Worm (Caenorhabditis elegans): ENCODE measurements around the gene srh-27.

- no peak for TF ChIP-seq unc-55 (GFP tag; optimal IDR thresholded peaks at IDR 0.05)
- TF ChIP-seq pha-4 (tag; optimal IDR thresholded peaks at IDR 0.05), result no peak
- TF ChIP-seq ttx-3 (tag; optimal IDR thresholded peaks at IDR 0.05), result no peak
- no peak for TF ChIP-seq odd-2 (tag; optimal IDR thresholded peaks at IDR 0.05)
Measured at ce11 chrII:12491936-12492335, 43.6 kb downstream of the srh-27 start, which contains the start of gene srz-6.
